Fruit fly (Drosophila melanogaster) whole organism: ENCODE measurements around the gene Indy.

Experiments
- EcR ChIP-seq, 2 experiments: fragments of >200 bp; optimal IDR thresholded peaks; 2 replicates each; lab custom pipeline; 2017; ENCODE audit warnings: missing biosample characterization in 2 of 2, missing genetic modification characterization in 2 of 2, missing genetic modification reagents in 2 of 2
- pan ChIP-seq: fragments of >200 bp; optimal IDR thresholded peaks from 2 replicates; lab custom pipeline; 2017
- psq ChIP-seq: fragments of >200 bp; optimal IDR thresholded peaks from 2 replicates; lab custom pipeline; 2017

- TF ChIP-seq psq (lab: Kevin White, UChicago) = no peak
- no peak for TF ChIP-seq pan (lab: Kevin White, UChicago)
- TF ChIP-seq EcR (GFP tag; optimal IDR thresholded peaks at IDR 0.05; lab: Kevin White, UChicago) = no peak
Observed at dm6 chr3L:18891986-18892385, 45.9 kb upstream of the Indy start, which contains the start of gene NijB.
